Worm (Caenorhabditis elegans) whole organism, young adult: ENCODE results near the gene C48B4.13.

Source experiments
- B0035.1 ChIP-seq: sonication (generic microtip); optimal IDR thresholded peaks from 2 replicates; lab custom pipeline; 2016; ENCODE audit warnings: missing genetic modification characterization, mild to moderate bottlenecking, missing compliant biosample characterization, missing genotype, missing genetic modification reagents
- C06A6.2 ChIP-seq: fragments of 200-800 bp; sonication (Bioruptor generic); conservative IDR thresholded peaks from 2 replicates; pipeline ENCODE4 v1.3.6; 2022; ENCODE audit warnings: missing genetic modification characterization, missing compliant biosample characterization
- F37B4.10 ChIP-seq: fragments of 200-800 bp; sonication (Bioruptor generic); IDR thresholded peaks from 2 replicates; pipeline ENCODE4 v1.3.6; 2022; ENCODE audit warnings: missing genetic modification characterization, missing compliant biosample characterization
- F49E8.2 ChIP-seq: sonication (generic microtip); optimal IDR thresholded peaks from 3 replicates; lab custom pipeline; 2017; ENCODE audit warnings: missing genetic modification characterization, mild to moderate bottlenecking, missing compliant biosample characterization, antibody characterized with exemption, moderate library complexity; ENCODE audit not compliant: insufficient read depth
- T26A5.8 ChIP-seq: sonication (generic microtip); optimal IDR thresholded peaks from 2 replicates; lab custom pipeline; 2016; ENCODE audit warnings: missing genetic modification characterization, missing compliant biosample characterization
- Y56A3A.18 ChIP-seq: fragments of 200-800 bp; sonication (Bioruptor generic); IDR thresholded peaks from 2 replicates; pipeline ENCODE4 v1.3.6; 2022; ENCODE audit warnings: missing genetic modification reagents, missing genetic modification characterization, missing compliant biosample characterization
- akir-1 ChIP-seq: fragments of 200-800 bp; sonication (Bioruptor generic); optimal IDR thresholded peaks from 2 replicates; lab custom pipeline; 2018; ENCODE audit warnings: mild to moderate bottlenecking, missing genetic modification characterization, moderate library complexity, missing compliant biosample characterization
- ama-1 ChIP-seq, 3 experiments: fragments of 150-350 bp in 1 of 3; sonication (generic microtip) in 2 of 3; optimal IDR thresholded peaks; 2 replicates each; lab custom pipeline; 2014 to 2018; ENCODE audit warnings: missing biosample characterization in 2 of 3, missing genetic modification characterization in 2 of 3, missing genetic modification reagents in 2 of 3
- aptf-2 ChIP-seq: fragments of 200-800 bp; sonication (Bioruptor generic); conservative IDR thresholded peaks from 2 replicates; pipeline ENCODE4 v1.3.6; 2022; ENCODE audit warnings: missing genetic modification reagents, missing genetic modification characterization, missing compliant biosample characterization
- aptf-3 ChIP-seq: fragments of 200-800 bp; sonication (Bioruptor generic); IDR thresholded peaks from 2 replicates; pipeline ENCODE4 v1.3.6; 2022; ENCODE audit warnings: missing genetic modification characterization, missing compliant biosample characterization
- athp-1 ChIP-seq: sonication (generic microtip); optimal IDR thresholded peaks from 2 replicates; lab custom pipeline; 2017; ENCODE audit warnings: mild to moderate bottlenecking, missing genetic modification characterization, missing compliant biosample characterization
- bed-1 ChIP-seq: fragments of 200-800 bp; sonication (Bioruptor generic); IDR thresholded peaks from 2 replicates; pipeline ENCODE4 v1.3.6; 2022; ENCODE audit warnings: missing genetic modification reagents, missing genetic modification characterization, missing compliant biosample characterization
- cebp-1 ChIP-seq, 2 experiments: fragments of 200-800 bp in 1 of 2; sonication (Bioruptor generic) in 1 of 2; sonication (generic microtip) in 1 of 2; IDR thresholded peaks in 1 of 2; optimal IDR thresholded peaks in 1 of 2; 2 replicates each; pipeline versions ENCODE4 v1.3.6 to Lab custom; 2017 to 2022; ENCODE audit warnings: missing compliant biosample characterization in 2 of 2, missing genetic modification characterization in 2 of 2, mild to moderate bottlenecking in 1 of 2, missing genetic modification reagents in 1 of 2, moderate library complexity in 1 of 2
- cebp-2 ChIP-seq: fragments of 200-800 bp; sonication (Bioruptor generic); IDR thresholded peaks from 2 replicates; pipeline ENCODE4 v1.3.6; 2022; ENCODE audit warnings: missing genetic modification characterization, missing compliant biosample characterization
- ceh-27 ChIP-seq: fragments of 200-800 bp; sonication (Bioruptor generic); optimal IDR thresholded peaks from 2 replicates; lab custom pipeline; 2018; ENCODE audit warnings: mild to moderate bottlenecking, missing genetic modification characterization, moderate library complexity, missing compliant biosample characterization
- die-1 ChIP-seq: sonication (generic microtip); optimal IDR thresholded peaks from 2 replicates; lab custom pipeline; 2016; ENCODE audit warnings: missing genotype, mild to moderate bottlenecking, missing genetic modification characterization, missing compliant biosample characterization
- dox-1 ChIP-seq: fragments of 200-800 bp; sonication (Bioruptor generic); IDR thresholded peaks from 2 replicates; pipeline ENCODE4 v1.3.6; 2022; ENCODE audit warnings: missing genetic modification reagents, missing genetic modification characterization, missing compliant biosample characterization
- dpff-1 ChIP-seq: sonication (generic microtip); optimal IDR thresholded peaks from 2 replicates; lab custom pipeline; 2017; ENCODE audit warnings: mild to moderate bottlenecking, missing genetic modification characterization, missing compliant biosample characterization
- egrh-3 ChIP-seq: fragments of 200-800 bp; sonication (Bioruptor generic); IDR thresholded peaks from 2 replicates; pipeline ENCODE4 v1.3.6; 2022; ENCODE audit warnings: missing genetic modification reagents, missing genetic modification characterization, missing compliant biosample characterization
- ekl-4 ChIP-seq: fragments of 200-800 bp; sonication (Bioruptor generic); IDR thresholded peaks from 2 replicates; pipeline ENCODE4 v1.3.6; 2022; ENCODE audit warnings: missing genetic modification reagents, missing genetic modification characterization, missing compliant biosample characterization
- ets-4 ChIP-seq: fragments of 200-800 bp; sonication (Bioruptor generic); optimal IDR thresholded peaks from 2 replicates; lab custom pipeline; 2018; ENCODE audit warnings: mild to moderate bottlenecking, missing genetic modification characterization, missing compliant biosample characterization
- him-1 ChIP-seq: sonication (generic microtip); optimal IDR thresholded peaks from 2 replicates; lab custom pipeline; 2016; ENCODE audit warnings: missing genotype, missing genetic modification reagents, missing genetic modification characterization, missing compliant biosample characterization
- hmg-1.2 ChIP-seq: fragments of 200-800 bp; sonication (Bioruptor generic); IDR thresholded peaks from 2 replicates; pipeline ENCODE4 v1.3.6; 2022; ENCODE audit warnings: missing genetic modification reagents, missing genetic modification characterization, missing compliant biosample characterization
- hmg-20 ChIP-seq: fragments of 200-800 bp; sonication (Bioruptor generic); IDR thresholded peaks from 2 replicates; pipeline ENCODE4 v1.3.6; 2022; ENCODE audit warnings: missing genetic modification reagents, missing genetic modification characterization, missing compliant biosample characterization
- hrde-1 ChIP-seq: sonication (generic microtip); optimal IDR thresholded peaks from 2 replicates; lab custom pipeline; 2016; ENCODE audit warnings: missing genetic modification characterization, mild to moderate bottlenecking, missing compliant biosample characterization, moderate library complexity, missing genotype, missing genetic modification reagents, borderline replicate concordance
- let-526 ChIP-seq: fragments of 200-800 bp; sonication (Bioruptor generic); IDR thresholded peaks from 2 replicates; pipeline ENCODE4 v1.3.6; 2022; ENCODE audit warnings: missing genetic modification reagents, missing genetic modification characterization, missing compliant biosample characterization
- lin-26 ChIP-seq: fragments of 200-800 bp; sonication (Bioruptor generic); IDR thresholded peaks from 2 replicates; pipeline ENCODE4 v1.3.6; 2022; ENCODE audit warnings: missing genetic modification reagents, missing genetic modification characterization, missing compliant biosample characterization
- lin-54 ChIP-seq: fragments of 200-800 bp; sonication (Bioruptor generic); optimal IDR thresholded peaks from 2 replicates; lab custom pipeline; 2018; ENCODE audit warnings: mild to moderate bottlenecking, missing genetic modification characterization, missing compliant biosample characterization
- lir-1 ChIP-seq: fragments of 200-800 bp; sonication (Bioruptor generic); conservative IDR thresholded peaks from 2 replicates; pipeline ENCODE4 v1.3.6; 2022; ENCODE audit warnings: missing genetic modification reagents, missing genetic modification characterization, missing compliant biosample characterization
- madf-6 ChIP-seq: fragments of 200-800 bp; sonication (Bioruptor generic); IDR thresholded peaks from 2 replicates; pipeline ENCODE4 v1.3.6; 2022; ENCODE audit warnings: missing genetic modification reagents, missing genetic modification characterization, missing compliant biosample characterization
- nfya-2 ChIP-seq: fragments of 200-800 bp; sonication (Bioruptor generic); IDR thresholded peaks from 2 replicates; pipeline ENCODE4 v1.3.6; 2022; ENCODE audit warnings: missing genetic modification reagents, missing genetic modification characterization, missing compliant biosample characterization
- nfyb-1 ChIP-seq: fragments of 200-800 bp; sonication (Bioruptor generic); IDR thresholded peaks from 2 replicates; pipeline ENCODE4 v1.3.6; 2022; ENCODE audit warnings: missing genetic modification reagents, missing genetic modification characterization, missing compliant biosample characterization
- pbrm-1 ChIP-seq: fragments of 200-800 bp; sonication (Bioruptor generic); IDR thresholded peaks from 2 replicates; pipeline ENCODE4 v1.3.6; 2022; ENCODE audit warnings: missing genetic modification reagents, missing genetic modification characterization, missing compliant biosample characterization
- snpc-1.3 ChIP-seq: sonication (generic microtip); optimal IDR thresholded peaks from 2 replicates; lab custom pipeline; 2017; ENCODE audit warnings: missing genetic modification characterization, mild to moderate bottlenecking, missing compliant biosample characterization, antibody characterized with exemption, moderate library complexity, missing genotype, missing genetic modification reagents; ENCODE audit not compliant: insufficient read depth
- somi-1 ChIP-seq: fragments of 200-800 bp; sonication (Bioruptor generic); optimal IDR thresholded peaks from 2 replicates; lab custom pipeline; 2018; ENCODE audit warnings: mild to moderate bottlenecking, missing genetic modification characterization, missing compliant biosample characterization
- tbx-9 ChIP-seq: sonication (generic microtip); optimal IDR thresholded peaks from 2 replicates; lab custom pipeline; 2016; ENCODE audit warnings: borderline replicate concordance, missing genetic modification characterization, inconsistent platforms, missing compliant biosample characterization
- tlf-1 ChIP-seq: fragments of 200-800 bp; sonication (Bioruptor generic); optimal IDR thresholded peaks from 2 replicates; lab custom pipeline; 2018; ENCODE audit warnings: mild to moderate bottlenecking, missing genetic modification characterization, missing compliant biosample characterization
- xnd-1 ChIP-seq: sonication (generic microtip); optimal IDR thresholded peaks from 2 replicates; lab custom pipeline; 2016; ENCODE audit warnings: missing genotype, missing genetic modification reagents, missing genetic modification characterization, missing compliant biosample characterization
- ztf-18 ChIP-seq: sonication (generic microtip); optimal IDR thresholded peaks from 2 replicates; lab custom pipeline; 2016; ENCODE audit warnings: missing genotype, mild to moderate bottlenecking, missing genetic modification characterization, missing compliant biosample characterization
- ztf-28 ChIP-seq: fragments of 200-800 bp; sonication (Bioruptor generic); IDR thresholded peaks from 2 replicates; pipeline ENCODE4 v1.3.6; 2022; ENCODE audit warnings: missing genetic modification reagents, missing genetic modification characterization, missing compliant biosample characterization
- ztf-3 ChIP-seq: fragments of 200-800 bp; sonication (Bioruptor generic); optimal IDR thresholded peaks from 2 replicates; lab custom pipeline; 2018; ENCODE audit warnings: mild to moderate bottlenecking, missing genetic modification characterization, missing compliant biosample characterization
- ztf-6 ChIP-seq: fragments of 200-800 bp; sonication (Bioruptor generic); IDR thresholded peaks from 2 replicates; pipeline ENCODE4 v1.3.6; 2022; ENCODE audit warnings: missing genetic modification reagents, missing genetic modification characterization, missing compliant biosample characterization

The C48B4.13 gene

DNA sequence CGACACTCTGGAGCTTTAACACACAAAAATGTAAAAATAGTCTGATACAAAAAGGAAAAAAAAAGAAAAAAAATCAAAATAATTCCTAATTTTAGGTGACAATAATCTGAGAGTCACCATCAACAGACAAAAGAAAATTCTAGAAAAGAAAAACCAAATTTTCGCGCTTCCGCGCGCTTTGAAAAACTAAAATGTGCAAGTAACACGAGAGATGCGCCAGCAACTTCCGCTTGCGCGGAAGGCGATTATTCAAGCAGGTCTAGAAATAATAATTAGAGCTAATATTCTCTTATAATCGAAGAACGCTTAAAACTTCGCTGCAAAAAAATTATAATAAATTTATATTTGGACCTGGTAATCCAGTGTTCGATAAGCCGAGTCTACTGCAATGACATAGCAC is 48.4 kb downstream of the C48B4.13 start (continued):
- TF ChIP-seq somi-1 (GFP tag; lab: Kevin White, UChicago) (no peak), ztf-6 (GFP tag; lab: Robert Waterston, UW) (0 out of 2 replicates have a peak, but pooled peaks have one; percentile 7), ekl-4 (GFP tag; lab: Robert Waterston, UW) (peak; percentile 97), pbrm-1 (peak; percentile 94), him-1 (tag; lab: Kevin White, UChicago) (peak; percentile 87), cebp-2 (GFP tag; lab: Robert Waterston, UW) (no peak), nfyb-1 (GFP tag; lab: Robert Waterston, UW) (peak; percentile 87; the same call in 1 of the 2 replicates), die-1 (tag; lab: Kevin White, UChicago) (peak; percentile 16), nfya-2 (GFP tag; lab: Robert Waterston, UW) (peak; percentile 87; the same call in 1 of the 2 replicates), ztf-28 (GFP tag; lab: Robert Waterston, UW) (peak; percentile 94), aptf-3 (GFP tag; lab: Robert Waterston, UW) (no peak), athp-1 (peak; percentile 83), ama-1 (optimal IDR thresholded peaks at IDR 0.05; lab: Kevin White, UChicago) (no peak), ama-1 (GFP tag; optimal IDR thresholded peaks at IDR 0.05; lab: Kevin White, UChicago) (peak in 1 of 2 experiments; percentile 42), ztf-3 (GFP tag; lab: Kevin White, UChicago) (no peak), T26A5.8 (tag; lab: Kevin White, UChicago) (peak; percentile 3), hmg-20 (peak; percentile 86), lin-26 (GFP tag; lab: Robert Waterston, UW) (peak; percentile 87), bed-1 (0 out of 2 replicates have a peak, but pooled peaks have one; percentile 25), xnd-1 (tag; lab: Kevin White, UChicago) (peak; percentile 100), akir-1 (no peak), F37B4.10 (GFP tag; lab: Robert Waterston, UW) (peak; percentile 91; the same call in 1 of the 2 replicates), hrde-1 (tag; lab: Kevin White, UChicago) (peak; percentile 91), F49E8.2 (peak; percentile 97), ets-4 (GFP tag; lab: Kevin White, UChicago) (no peak)

ce11 chrIII:9617599-9618262 is 49.2 kb downstream of the C48B4.13 start:
- peak; percentile 3 for TF ChIP-seq ceh-27 (GFP tag; lab: Kevin White, UChicago)
- TF ChIP-seq nfyb-1 (GFP tag; lab: Robert Waterston, UW): peak; percentile 75; the same call in 1 of the 2 replicates
- no peak for TF ChIP-seq snpc-1.3 (tag; lab: Kevin White, UChicago)

DNA sequence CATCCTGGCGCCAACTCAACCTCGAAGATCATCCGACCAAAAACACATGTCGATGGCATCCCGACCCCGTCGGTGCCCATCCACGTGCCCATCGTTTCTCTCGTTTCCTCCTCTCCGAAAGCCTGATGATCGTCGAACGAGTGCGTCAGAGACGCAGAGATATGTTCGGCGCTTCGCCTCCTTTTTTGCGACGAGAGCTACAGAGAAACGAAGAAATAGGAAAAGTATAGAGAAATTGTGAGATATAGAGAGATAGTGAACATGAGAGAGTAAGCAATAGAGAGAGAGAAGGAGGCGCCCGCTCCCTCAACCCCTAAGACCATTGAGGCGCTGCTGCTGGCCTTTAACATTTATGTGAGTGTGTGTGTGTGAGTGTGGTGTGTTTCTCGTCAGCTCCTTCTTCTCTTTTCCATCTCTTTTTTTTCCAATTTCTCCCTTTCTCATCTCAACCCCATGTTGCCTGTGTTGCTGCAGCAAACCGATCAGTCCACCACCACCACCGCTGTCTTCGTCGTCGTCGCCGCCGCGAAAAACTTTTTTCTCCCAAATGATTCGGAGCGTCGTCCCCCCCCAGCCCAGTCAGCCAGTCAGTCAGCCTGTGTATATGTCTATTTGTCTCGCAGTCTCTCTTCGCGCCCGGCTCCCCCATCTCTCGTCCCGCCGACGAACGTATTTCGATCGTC is 50.7 kb downstream of the C48B4.13 start, which contains the start of gene hlh-11:
TSS of gene hlh-11 (plus strand) at position 633 of the 683 bp plus-strand sequence.
- TF ChIP-seq lir-1 (0 out of 2 replicates have a peak, but pooled peaks have one; percentile 33), Y56A3A.18 (GFP tag; lab: Robert Waterston, UW) (no peak), lin-54 (peak; percentile 35), ztf-3 (GFP tag; lab: Kevin White, UChicago) (peak; percentile 33), let-526 (GFP tag; lab: Robert Waterston, UW) (0 out of 2 replicates have a peak, but pooled peaks have one; percentile 16), xnd-1 (tag; lab: Kevin White, UChicago) (no peak), C06A6.2 (GFP tag; lab: Robert Waterston, UW) (peak; percentile 69), aptf-2 (GFP tag; lab: Robert Waterston, UW) (no peak), B0035.1 (peak; percentile 44), dox-1 (peak; percentile 75), hmg-1.2 (GFP tag; lab: Robert Waterston, UW) (peak; percentile 88), egrh-3 (peak; percentile 89), madf-6 (GFP tag; lab: Robert Waterston, UW) (no peak), cebp-1 (GFP tag; IDR thresholded peaks at IDR 0.05; lab: Robert Waterston, UW) (peak; percentile 30; the same call in 1 of the 2 replicates), cebp-1 (tag; optimal IDR thresholded peaks at IDR 0.05; lab: Kevin White, UChicago) (peak; percentile 85), tlf-1 (GFP tag; lab: Kevin White, UChicago) (peak; percentile 54), ztf-18 (tag; lab: Kevin White, UChicago) (peak; percentile 68), tbx-9 (tag; lab: Kevin White, UChicago) (no peak), dpff-1 (tag; lab: Kevin White, UChicago) (no peak)
